Fruit fly (Drosophila melanogaster): Measurements from ENCODE around the gene Gapdh2.
A peak's percentile ranks its signal among the peaks of the same experiment; 100 is the strongest.

Gapdh2 gene

DNA sequence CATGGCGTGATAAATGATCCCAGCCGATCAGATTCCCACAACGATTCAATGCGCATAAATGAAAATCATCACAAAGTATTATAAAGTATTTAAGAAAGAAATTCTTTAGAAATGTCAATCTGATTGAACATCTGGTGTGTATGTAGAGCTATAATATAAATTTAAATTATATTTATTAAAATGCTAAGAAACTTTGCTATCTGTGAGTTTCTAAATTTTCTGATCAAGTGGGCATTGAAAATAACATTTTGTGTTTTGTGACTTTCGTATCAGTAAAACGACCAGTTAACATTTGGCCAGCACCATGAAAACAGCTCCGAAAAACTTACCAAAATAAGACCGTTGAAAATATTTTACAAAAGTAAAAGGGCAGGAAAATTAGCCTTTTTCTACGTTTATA, 30.4 kb upstream of the Gapdh2 start, which contains the start of gene CG8565:
Gene CG8565 (plus strand): TSS at position 301 of the 400 bp plus-strand sequence.
- TF ChIP-seq tai (GFP tag; optimal IDR thresholded peaks at IDR 0.05) = no peak

DNA sequence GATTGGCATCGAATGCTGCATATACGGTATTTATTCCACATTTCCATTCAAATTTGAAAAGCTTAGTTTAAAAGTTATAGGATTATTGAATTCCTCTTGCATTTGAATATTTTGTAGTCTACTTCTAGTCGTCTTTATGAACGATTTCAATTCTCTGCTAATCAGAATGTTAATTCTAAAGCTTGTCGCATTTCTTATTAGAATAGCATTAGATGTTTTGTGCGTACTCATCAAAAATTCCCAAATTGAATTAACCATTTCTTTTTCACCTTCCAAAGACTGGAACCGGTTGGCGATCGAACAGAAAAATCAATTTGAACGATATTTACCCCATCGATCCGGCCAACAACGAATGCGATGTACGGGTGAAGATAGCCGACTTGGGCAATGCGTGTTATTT, 27.9 kb upstream of the Gapdh2 start:
- no peak for TF ChIP-seq psq (GFP tag; optimal IDR thresholded peaks at IDR 0.05)
- TF ChIP-seq Abd-B (GFP tag; optimal IDR thresholded peaks at IDR 0.05) = no peak
- no peak for TF ChIP-seq N (GFP tag; optimal IDR thresholded peaks at IDR 0.05)
- TF ChIP-seq foxo (GFP tag; optimal IDR thresholded peaks at IDR 0.05) = no peak
- no peak for TF ChIP-seq Hr83 (GFP tag; optimal IDR thresholded peaks at IDR 0.05; ENCODE audit: poor library complexity, severe bottlenecking)
- TF ChIP-seq pan (optimal IDR thresholded peaks at IDR 0.05) = no peak
- TF ChIP-seq dl (GFP tag; optimal IDR thresholded peaks at IDR 0.05; ENCODE audit: insufficient read depth in 1 of 2, partially characterized antibody in 2 of 2) = no peak
- TF ChIP-seq Myc (optimal IDR thresholded peaks at IDR 0.05) = no peak
- TF ChIP-seq Dif (GFP tag; optimal IDR thresholded peaks at IDR 0.05; ENCODE audit: partially characterized antibody) = no peak
- TF ChIP-seq Dfd (GFP tag; optimal IDR thresholded peaks at IDR 0.05) = no peak
- TF ChIP-seq Mio (GFP tag; optimal IDR thresholded peaks at IDR 0.05) = no peak
- no peak for TF ChIP-seq br (GFP tag; optimal IDR thresholded peaks at IDR 0.05)
- TF ChIP-seq Rel (GFP tag; optimal IDR thresholded peaks at IDR 0.05) = no peak
- no peak for TF ChIP-seq Rel (tag; optimal IDR thresholded peaks at IDR 0.05)
- TF ChIP-seq CrebA (GFP tag; optimal IDR thresholded peaks at IDR 0.05; ENCODE audit: borderline replicate concordance) = no peak
- no peak for TF ChIP-seq fru (GFP tag; optimal IDR thresholded peaks at IDR 0.05)
- no peak for TF ChIP-seq HLH106 (tag; optimal IDR thresholded peaks at IDR 0.05)
- TF ChIP-seq Vsx2 (GFP tag; optimal IDR thresholded peaks at IDR 0.05; ENCODE audit: partially characterized antibody) = no peak

DNA sequence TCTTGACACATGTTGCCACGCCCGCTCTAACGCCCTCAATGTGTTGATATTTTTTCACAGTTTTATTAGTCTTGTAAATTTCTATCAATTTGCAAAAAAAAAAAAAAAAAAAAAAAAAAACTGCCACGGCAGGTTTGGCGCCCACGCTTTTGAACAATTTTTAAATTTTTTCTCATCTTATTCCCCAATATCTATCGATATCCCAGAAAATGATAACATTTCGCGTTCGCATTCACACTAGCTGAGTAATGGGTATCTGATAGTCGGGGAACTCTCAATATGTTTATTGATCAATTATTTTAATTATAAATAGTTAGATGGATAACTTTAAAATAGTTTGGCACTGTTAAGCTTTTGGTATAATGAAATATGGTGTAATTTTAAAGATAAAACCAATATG, 26.6 kb upstream of the Gapdh2 start:
- TF ChIP-seq sage (GFP tag; optimal IDR thresholded peaks at IDR 0.05) (no peak), dmrt93B (GFP tag; optimal IDR thresholded peaks at IDR 0.05) (no peak), h (GFP tag; optimal IDR thresholded peaks at IDR 0.05) (no peak), br (GFP tag; optimal IDR thresholded peaks at IDR 0.05) (no peak), Abd-B (GFP tag; optimal IDR thresholded peaks at IDR 0.05) (no peak), CG9705 (GFP tag; optimal IDR thresholded peaks at IDR 0.05) (no peak), HLH106 (tag; optimal IDR thresholded peaks at IDR 0.05) (no peak), psq (GFP tag; optimal IDR thresholded peaks at IDR 0.05) (no peak), woc (GFP tag; optimal IDR thresholded peaks at IDR 0.05) (no peak), Dif (GFP tag; optimal IDR thresholded peaks at IDR 0.05; ENCODE audit: partially characterized antibody) (no peak), foxo (GFP tag; optimal IDR thresholded peaks at IDR 0.05) (no peak)

DNA sequence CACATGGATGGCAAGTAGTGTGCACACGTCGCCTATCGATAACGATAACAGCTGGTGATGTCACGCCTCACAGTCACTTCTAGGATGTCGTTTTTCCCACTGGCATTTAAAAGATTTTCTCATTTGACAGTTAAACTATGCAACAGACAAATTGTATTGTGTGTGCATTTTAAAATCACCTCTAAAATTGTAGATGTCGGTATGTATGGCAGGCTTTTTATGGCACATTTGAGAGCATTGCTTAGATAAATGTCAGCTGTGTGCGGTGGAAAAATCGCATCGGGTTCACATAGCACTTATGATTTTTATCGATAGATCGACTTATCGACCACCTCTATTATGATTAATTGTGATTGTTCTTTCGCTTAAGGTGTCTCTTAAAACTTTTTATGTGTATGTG, 23.8 kb upstream of the Gapdh2 start, which contains the start of the genes ArgRS and CG8578:
Gene ArgRS (minus strand): TSS at position 7 of the 400 bp plus-strand sequence.
Gene CG8578 (plus strand): TSS at position 338 of the 400 bp plus-strand sequence.
- TF ChIP-seq Hr83 (GFP tag; optimal IDR thresholded peaks at IDR 0.05; ENCODE audit: poor library complexity, severe bottlenecking) (no peak), dmrt93B (GFP tag; optimal IDR thresholded peaks at IDR 0.05) (no peak), dsf (GFP tag; optimal IDR thresholded peaks at IDR 0.05; ENCODE audit: borderline replicate concordance) (no peak), Hr78 (GFP tag; optimal IDR thresholded peaks at IDR 0.05) (peak; percentile 51), Myc (optimal IDR thresholded peaks at IDR 0.05) (peak; percentile 31), Dif (GFP tag; optimal IDR thresholded peaks at IDR 0.05; ENCODE audit: partially characterized antibody) (no peak), foxo (GFP tag; optimal IDR thresholded peaks at IDR 0.05) (peak in 1 of 2 experiments; percentile 86), N (GFP tag; optimal IDR thresholded peaks at IDR 0.05) (peak; percentile 30), HLH106 (tag; optimal IDR thresholded peaks at IDR 0.05) (peak; percentile 85), rgr (GFP tag; optimal IDR thresholded peaks at IDR 0.05) (peak; percentile 17), fru (GFP tag; optimal IDR thresholded peaks at IDR 0.05) (peak; percentile 83), h (GFP tag; optimal IDR thresholded peaks at IDR 0.05) (peak; percentile 54), psq (GFP tag; optimal IDR thresholded peaks at IDR 0.05) (peak; percentile 36), Vsx2 (GFP tag; optimal IDR thresholded peaks at IDR 0.05; ENCODE audit: partially characterized antibody) (no peak), woc (GFP tag; optimal IDR thresholded peaks at IDR 0.05) (peak; percentile 81), Rel (GFP tag; optimal IDR thresholded peaks at IDR 0.05) (no peak), Rel (tag; optimal IDR thresholded peaks at IDR 0.05) (peak; percentile 19), tai (GFP tag; optimal IDR thresholded peaks at IDR 0.05) (no peak), Jra (GFP tag; optimal IDR thresholded peaks at IDR 0.05) (peak; percentile 64), dl (GFP tag; optimal IDR thresholded peaks at IDR 0.05; ENCODE audit: insufficient read depth in 1 of 2, partially characterized antibody in 2 of 2) (no peak), Mio (GFP tag; optimal IDR thresholded peaks at IDR 0.05) (no peak), CG9705 (GFP tag; optimal IDR thresholded peaks at IDR 0.05) (peak; percentile 21), sv (GFP tag; optimal IDR thresholded peaks at IDR 0.05) (peak; percentile 46), jim (GFP tag; optimal IDR thresholded peaks at IDR 0.05) (no peak), Hnf4 (GFP tag; optimal IDR thresholded peaks at IDR 0.05) (peak; percentile 52), lola (GFP tag; optimal IDR thresholded peaks at IDR 0.05) (no peak), ey (GFP tag; optimal IDR thresholded peaks at IDR 0.05) (peak; percentile 69), OdsH (GFP tag; optimal IDR thresholded peaks at IDR 0.05) (no peak)

Data from whole organism, wandering third instar larva.